Worm (Caenorhabditis elegans) whole organism, L4 larva: ENCODE data around the gene F21C10.18.

Source experiments
- D1046.2 ChIP-seq: fragments of 200-800 bp; sonication (Bioruptor generic); IDR thresholded peaks from 2 replicates; pipeline ENCODE4 v1.3.6; 2022; ENCODE audit warnings: missing genetic modification characterization, missing compliant biosample characterization
- F26F4.8 ChIP-seq: fragments of 200-800 bp; sonication (Bioruptor generic); conservative IDR thresholded peaks from 2 replicates; pipeline ENCODE4 v1.3.6; 2022; ENCODE audit warnings: missing genetic modification characterization, missing compliant biosample characterization
- T20F7.1 ChIP-seq: fragments of 200-800 bp; sonication (Bioruptor generic); optimal IDR thresholded peaks from 2 replicates; lab custom pipeline; 2018; ENCODE audit warnings: mild to moderate bottlenecking, missing genetic modification characterization, missing compliant biosample characterization
- Y105C5A.15 ChIP-seq: fragments of 200-800 bp; sonication (Bioruptor generic); IDR thresholded peaks from 2 replicates; pipeline ENCODE4 v1.3.6; 2022; ENCODE audit warnings: missing genetic modification characterization, missing compliant biosample characterization
- Y48G9A.11 ChIP-seq: fragments of 200-800 bp; sonication (Bioruptor generic); IDR thresholded peaks from 2 replicates; pipeline ENCODE4 v1.3.6; 2022; ENCODE audit warnings: missing genetic modification reagents, missing genetic modification characterization, missing compliant biosample characterization
- ZK337.2 ChIP-seq: fragments of 200-800 bp; sonication (Bioruptor generic); IDR thresholded peaks from 2 replicates; pipeline ENCODE4 v1.3.6; 2022; ENCODE audit warnings: missing genetic modification reagents, missing genetic modification characterization, missing compliant biosample characterization
- ceh-20 ChIP-seq: fragments of 200-800 bp; sonication (Bioruptor generic); IDR thresholded peaks from 2 replicates; pipeline ENCODE4 v1.3.6; 2022; ENCODE audit warnings: missing genetic modification reagents, missing genetic modification characterization, missing compliant biosample characterization
- ceh-28 ChIP-seq: fragments of 150-350 bp; optimal IDR thresholded peaks from 2 replicates; lab custom pipeline; 2014; ENCODE audit warnings: missing biosample characterization, missing genetic modification reagents, missing genetic modification characterization
- ceh-62 ChIP-seq: sonication (generic microtip); optimal IDR thresholded peaks from 2 replicates; lab custom pipeline; 2017; ENCODE audit warnings: missing biosample characterization, missing genetic modification characterization
- daf-16 ChIP-seq, 3 experiments: sonication (generic microtip); optimal IDR thresholded peaks; 2 replicates each; lab custom pipeline; 2016 to 2017; ENCODE audit warnings: missing genetic modification characterization in 3 of 3, missing genetic modification reagents in 3 of 3, mild to moderate bottlenecking in 2 of 3, missing compliant biosample characterization in 2 of 3, missing biosample characterization in 1 of 3, moderate library complexity in 1 of 3
- dmd-6 ChIP-seq: fragments of 200-800 bp; sonication (Bioruptor generic); IDR thresholded peaks from 2 replicates; pipeline ENCODE4 v1.3.6; 2022; ENCODE audit warnings: missing genetic modification reagents, missing genetic modification characterization, missing compliant biosample characterization
- dmd-9 ChIP-seq: fragments of 200-800 bp; sonication (Bioruptor generic); IDR thresholded peaks from 2 replicates; pipeline ENCODE4 v1.3.6; 2022; ENCODE audit warnings: missing genetic modification reagents, missing genetic modification characterization, missing compliant biosample characterization
- dve-1 ChIP-seq: sonication (generic microtip); optimal IDR thresholded peaks from 2 replicates; lab custom pipeline; 2017; ENCODE audit warnings: antibody characterized with exemption, mild to moderate bottlenecking, missing genetic modification characterization, missing compliant biosample characterization; ENCODE audit not compliant: insufficient read depth
- egl-43 ChIP-seq: fragments of 200-800 bp; sonication (Bioruptor generic); IDR thresholded peaks from 2 replicates; pipeline ENCODE4 v1.3.6; 2022; ENCODE audit warnings: missing genetic modification reagents, missing genetic modification characterization, missing compliant biosample characterization
- gei-8 ChIP-seq: fragments of 200-800 bp; sonication (Bioruptor generic); optimal IDR thresholded peaks from 2 replicates; lab custom pipeline; 2018; ENCODE audit warnings: mild to moderate bottlenecking, missing genetic modification characterization, missing compliant biosample characterization
- hif-1 ChIP-seq, 2 experiments: sonication (generic microtip); optimal IDR thresholded peaks; 2 replicates each; lab custom pipeline; 2016 to 2017; ENCODE audit warnings: missing compliant biosample characterization in 2 of 2, missing genetic modification characterization in 2 of 2, missing genetic modification reagents in 2 of 2, missing genotype in 2 of 2, mild to moderate bottlenecking in 1 of 2
- hlh-30 ChIP-seq: sonication (generic microtip); optimal IDR thresholded peaks from 2 replicates; lab custom pipeline; 2017; ENCODE audit warnings: antibody characterized with exemption, mild to moderate bottlenecking, missing genetic modification characterization, missing compliant biosample characterization; ENCODE audit not compliant: insufficient read depth
- jun-1 ChIP-seq: fragments of 150-350 bp; optimal IDR thresholded peaks from 2 replicates; lab custom pipeline; 2014; ENCODE audit warnings: missing biosample characterization, missing genetic modification reagents, missing genetic modification characterization
- lin-1 ChIP-seq: fragments of 200-800 bp; sonication (Bioruptor generic); IDR thresholded peaks from 2 replicates; pipeline ENCODE4 v1.3.6; 2022; ENCODE audit warnings: missing genetic modification reagents, missing genetic modification characterization, missing compliant biosample characterization
- lin-15B ChIP-seq: fragments of 150-350 bp; sonication (generic microtip); optimal IDR thresholded peaks from 3 replicates; lab custom pipeline; 2014; ENCODE audit warnings: missing biosample characterization, missing genetic modification characterization
- lin-38 ChIP-seq: fragments of 200-800 bp; sonication (Bioruptor generic); IDR thresholded peaks from 2 replicates; pipeline ENCODE4 v1.3.6; 2022; ENCODE audit warnings: missing genetic modification reagents, missing genetic modification characterization, missing compliant biosample characterization
- mes-2 ChIP-seq: sonication (generic microtip); optimal IDR thresholded peaks from 2 replicates; lab custom pipeline; 2016; ENCODE audit warnings: missing genotype, mild to moderate bottlenecking, missing genetic modification characterization, missing compliant biosample characterization; ENCODE audit not compliant: poor library complexity, severe bottlenecking
- mxl-2 ChIP-seq: fragments of 200-800 bp; sonication (Bioruptor generic); conservative IDR thresholded peaks from 2 replicates; pipeline ENCODE4 v1.3.6; 2022; ENCODE audit warnings: missing genetic modification reagents, missing genetic modification characterization, missing compliant biosample characterization
- mxl-3 ChIP-seq: fragments of 200-800 bp; sonication (Bioruptor generic); optimal IDR thresholded peaks from 2 replicates; lab custom pipeline; 2018; ENCODE audit warnings: mild to moderate bottlenecking, missing genetic modification characterization, missing compliant biosample characterization
- nhr-102 ChIP-seq: sonication (generic microtip); optimal IDR thresholded peaks from 2 replicates; lab custom pipeline; 2016; ENCODE audit warnings: mild to moderate bottlenecking, missing genetic modification characterization, moderate library complexity, missing compliant biosample characterization
- nhr-237 ChIP-seq: sonication (generic microtip); optimal IDR thresholded peaks from 2 replicates; lab custom pipeline; 2017; ENCODE audit warnings: missing biosample characterization, missing genetic modification characterization
- nhr-25 ChIP-seq: sonication (generic microtip); optimal IDR thresholded peaks from 2 replicates; lab custom pipeline; 2017; ENCODE audit warnings: missing genetic modification characterization, mild to moderate bottlenecking, missing compliant biosample characterization, antibody characterized with exemption, moderate library complexity, borderline replicate concordance; ENCODE audit not compliant: insufficient read depth
- nhr-28 ChIP-seq: fragments of 150-350 bp; optimal IDR thresholded peaks from 2 replicates; lab custom pipeline; 2014; ENCODE audit warnings: missing biosample characterization, missing genetic modification characterization
- php-3 ChIP-seq: fragments of 200-800 bp; sonication (Bioruptor generic); IDR thresholded peaks from 2 replicates; pipeline ENCODE4 v1.3.6; 2022; ENCODE audit warnings: missing genetic modification reagents, missing genetic modification characterization, missing compliant biosample characterization
- saeg-2 ChIP-seq: fragments of 200-800 bp; sonication (Bioruptor generic); IDR thresholded peaks from 2 replicates; pipeline ENCODE4 v1.3.6; 2022; ENCODE audit warnings: missing genetic modification reagents, missing genetic modification characterization, missing compliant biosample characterization
- skn-1 ChIP-seq: fragments of 150-350 bp; optimal IDR thresholded peaks from 2 replicates; lab custom pipeline; 2014; ENCODE audit warnings: missing biosample characterization, missing genetic modification characterization
- snpc-1.2 ChIP-seq: fragments of 200-800 bp; sonication (Bioruptor generic); IDR thresholded peaks from 2 replicates; pipeline ENCODE4 v1.3.6; 2022; ENCODE audit warnings: missing genetic modification reagents, missing genetic modification characterization, missing compliant biosample characterization
- snpc-4 ChIP-seq: fragments of 150-350 bp; optimal IDR thresholded peaks from 2 replicates; lab custom pipeline; 2014; ENCODE audit warnings: missing biosample characterization, missing genetic modification characterization
- spr-3 ChIP-seq: fragments of 200-800 bp; sonication (Bioruptor generic); optimal IDR thresholded peaks from 2 replicates; lab custom pipeline; 2018; ENCODE audit warnings: mild to moderate bottlenecking, missing genetic modification characterization, missing compliant biosample characterization
- tra-1 ChIP-seq: fragments of 200-800 bp; sonication (Bioruptor generic); IDR thresholded peaks from 2 replicates; pipeline ENCODE4 v1.3.6; 2022; ENCODE audit warnings: missing genetic modification reagents, missing genetic modification characterization, missing compliant biosample characterization
- zag-1 ChIP-seq: fragments of 150-350 bp; optimal IDR thresholded peaks from 2 replicates; lab custom pipeline; 2014; ENCODE audit warnings: missing biosample characterization, missing genetic modification characterization
- zip-11 ChIP-seq: fragments of 200-800 bp; sonication (Bioruptor generic); IDR thresholded peaks from 2 replicates; pipeline ENCODE4 v1.3.6; 2022; ENCODE audit warnings: missing genetic modification characterization, missing compliant biosample characterization
- ztf-7 ChIP-seq: fragments of 150-350 bp; optimal IDR thresholded peaks from 2 replicates; lab custom pipeline; 2014; ENCODE audit warnings: missing biosample characterization, missing genetic modification characterization

F21C10.18 gene

ce11 chrV:9098280-9098973 lies 9.9 kb upstream of the F21C10.18 start, which contains the start of gene F21C10.9:
Gene F21C10.9 (minus strand): TSS chrV:9098696.
- peak; percentile 51 for TF ChIP-seq hlh-30
- no peak for TF ChIP-seq nhr-237 (tag; lab: Kevin White, UChicago)
- no peak for TF ChIP-seq hif-1 (tag; optimal IDR thresholded peaks at IDR 0.05; lab: Kevin White, UChicago)
- no peak for TF ChIP-seq T20F7.1 (GFP tag; lab: Kevin White, UChicago)
- TF ChIP-seq tra-1 (GFP tag; lab: Robert Waterston, UW), result no peak
- TF ChIP-seq Y105C5A.15, result no peak
- TF ChIP-seq snpc-1.2 (GFP tag; lab: Robert Waterston, UW), result no peak
- TF ChIP-seq zip-11 (GFP tag; lab: Robert Waterston, UW), result no peak
- TF ChIP-seq nhr-28, result peak; percentile 94
- TF ChIP-seq saeg-2 (GFP tag; lab: Robert Waterston, UW), result no peak
- TF ChIP-seq lin-38 (GFP tag; lab: Robert Waterston, UW), result no peak
- TF ChIP-seq dmd-9, result no peak
- no peak for TF ChIP-seq lin-1 (GFP tag; lab: Robert Waterston, UW)
- TF ChIP-seq daf-16 (GFP tag; optimal IDR thresholded peaks at IDR 0.05; lab: Kevin White, UChicago), result no peak
- no peak for TF ChIP-seq daf-16 (tag; optimal IDR thresholded peaks at IDR 0.05; lab: Kevin White, UChicago)
- TF ChIP-seq php-3 (GFP tag; lab: Robert Waterston, UW), result no peak
- TF ChIP-seq spr-3 (GFP tag; lab: Kevin White, UChicago), result no peak
- no peak for TF ChIP-seq lin-15B
- peak; percentile 12; the same call in 1 of the 2 replicates for TF ChIP-seq dmd-6 (GFP tag; lab: Robert Waterston, UW)
- no peak for TF ChIP-seq dve-1 (tag; lab: Kevin White, UChicago)
- no peak for TF ChIP-seq nhr-102
- no peak for TF ChIP-seq ztf-7 (tag; lab: Kevin White, UChicago)

ce11 chrV:9101062-9101461 lies 7.3 kb upstream of the F21C10.18 start, which contains the start of gene frpr-6:
Gene frpr-6 (minus strand): TSS chrV:9101162.
- TF ChIP-seq ceh-28 (tag; lab: Kevin White, UChicago), result no peak
- no peak for TF ChIP-seq snpc-4
- no peak for TF ChIP-seq gei-8
- no peak for TF ChIP-seq ceh-62 (tag; lab: Kevin White, UChicago)
- no peak for TF ChIP-seq ZK337.2 (GFP tag; lab: Robert Waterston, UW)
- TF ChIP-seq lin-1 (GFP tag; lab: Robert Waterston, UW), result no peak
- no peak for TF ChIP-seq egl-43 (GFP tag; lab: Robert Waterston, UW)
- TF ChIP-seq F26F4.8, result no peak
- no peak for TF ChIP-seq jun-1
- no peak for TF ChIP-seq dmd-6 (GFP tag; lab: Robert Waterston, UW)
- TF ChIP-seq mes-2 (tag; lab: Kevin White, UChicago), result no peak
- TF ChIP-seq mxl-3 (GFP tag; lab: Kevin White, UChicago), result no peak
- TF ChIP-seq Y48G9A.11 (GFP tag; lab: Robert Waterston, UW), result no peak
- TF ChIP-seq nhr-28, result no peak
- TF ChIP-seq nhr-25 (tag; lab: Kevin White, UChicago), result no peak
- TF ChIP-seq zag-1 (tag; lab: Kevin White, UChicago), result no peak
- TF ChIP-seq ceh-20 (GFP tag; lab: Robert Waterston, UW), result no peak
- no peak for TF ChIP-seq skn-1 (tag; lab: Kevin White, UChicago)
- TF ChIP-seq D1046.2 (GFP tag; lab: Robert Waterston, UW), result no peak
- no peak for TF ChIP-seq mxl-2 (GFP tag; lab: Robert Waterston, UW)
- TF ChIP-seq, all 104 proteins: peak for 0
